Fruit fly (Drosophila melanogaster) whole organism, prepupa: ENCODE results near the gene jhamt.

Experiments
- CG10631 ChIP-seq: fragments of 200-800 bp; sonication (Bioruptor generic); optimal IDR thresholded peaks from 2 replicates; lab custom pipeline; 2016; ENCODE audit warnings: missing biosample characterization, missing genetic modification characterization
- CG15336 ChIP-seq: fragments of 200-800 bp; sonication (Bioruptor generic); IDR thresholded peaks from 2 replicates; pipeline ENCODE4 v1.3.6; 2022; ENCODE audit warnings: missing biosample characterization, missing genetic modification characterization
- CG1621 ChIP-seq: fragments of 200-800 bp; sonication (Bioruptor generic); optimal IDR thresholded peaks from 3 replicates; lab custom pipeline; 2018; ENCODE audit warnings: missing biosample characterization, mild to moderate bottlenecking, missing genetic modification characterization
- CG16779 ChIP-seq: fragments of 200-800 bp; sonication (Bioruptor generic); optimal IDR thresholded peaks from 3 replicates; lab custom pipeline; 2017; ENCODE audit warnings: missing biosample characterization, mild to moderate bottlenecking, missing genetic modification characterization
- CG32006 ChIP-seq: fragments of 200-800 bp; sonication (Bioruptor generic); optimal IDR thresholded peaks from 3 replicates; lab custom pipeline; 2017; ENCODE audit warnings: missing biosample characterization, mild to moderate bottlenecking, missing genetic modification characterization
- CG34406 ChIP-seq: fragments of 200-800 bp; sonication (Bioruptor generic); optimal IDR thresholded peaks from 3 replicates; lab custom pipeline; 2016; ENCODE audit warnings: missing biosample characterization, missing genetic modification characterization
- CG4318 ChIP-seq: fragments of 200-800 bp; sonication (Bioruptor generic); optimal IDR thresholded peaks from 3 replicates; lab custom pipeline; 2017; ENCODE audit warnings: missing biosample characterization, mild to moderate bottlenecking, missing genetic modification characterization
- CG6163 ChIP-seq: fragments of 200-800 bp; sonication (Bioruptor generic); IDR thresholded peaks from 3 replicates; pipeline ENCODE4 v1.3.6; 2022; ENCODE audit warnings: missing biosample characterization, missing genetic modification characterization
- CG6276 ChIP-seq: fragments of 200-800 bp; sonication (Bioruptor generic); optimal IDR thresholded peaks from 2 replicates; lab custom pipeline; 2017; ENCODE audit warnings: missing biosample characterization, mild to moderate bottlenecking, missing genetic modification characterization
- CG6792 ChIP-seq: fragments of 200-800 bp; sonication (Bioruptor generic); optimal IDR thresholded peaks from 3 replicates; lab custom pipeline; 2016; ENCODE audit warnings: missing biosample characterization, missing genetic modification characterization
- CG6808 ChIP-seq: fragments of 200-800 bp; sonication (Bioruptor generic); optimal IDR thresholded peaks from 3 replicates; lab custom pipeline; 2017; ENCODE audit warnings: missing biosample characterization, missing genetic modification characterization, mild to moderate bottlenecking, moderate library complexity, missing genetic modification reagents
- CG6854 ChIP-seq: fragments of 200-800 bp; sonication (Bioruptor generic); optimal IDR thresholded peaks from 2 replicates; lab custom pipeline; 2017; ENCODE audit warnings: missing biosample characterization, mild to moderate bottlenecking, missing genetic modification characterization
- CG7368 ChIP-seq: fragments of 200-800 bp; sonication (Bioruptor generic); optimal IDR thresholded peaks from 3 replicates; lab custom pipeline; 2016; ENCODE audit warnings: missing biosample characterization, missing genetic modification characterization
- CG8119 ChIP-seq: fragments of 200-800 bp; sonication (Bioruptor generic); IDR thresholded peaks from 3 replicates; pipeline ENCODE4 v1.3.6; 2022; ENCODE audit warnings: missing biosample characterization, missing genetic modification characterization
- CG8632 ChIP-seq: fragments of 200-800 bp; sonication (Bioruptor generic); optimal IDR thresholded peaks from 3 replicates; lab custom pipeline; 2016; ENCODE audit warnings: missing biosample characterization, missing genetic modification characterization
- CG9139 ChIP-seq: fragments of 200-800 bp; sonication (Bioruptor generic); optimal IDR thresholded peaks from 3 replicates; lab custom pipeline; 2017; ENCODE audit warnings: missing biosample characterization, mild to moderate bottlenecking, missing genetic modification characterization
- Eip78C ChIP-seq: fragments of 200-800 bp; sonication (Bioruptor generic); peaks from one replicate; lab custom pipeline; 2016; ENCODE audit warnings: missing biosample characterization, missing genetic modification characterization
- Ets21C ChIP-seq: fragments of 200-800 bp; sonication (Bioruptor generic); optimal IDR thresholded peaks from 3 replicates; lab custom pipeline; 2016; ENCODE audit warnings: missing biosample characterization, missing genetic modification characterization
- Gug ChIP-seq: fragments of 200-800 bp; sonication (Bioruptor generic); IDR thresholded peaks from 2 replicates; pipeline ENCODE4 v1.3.6; 2022; ENCODE audit warnings: missing biosample characterization, missing genetic modification characterization
- Hr39 ChIP-seq: fragments of 200-800 bp; sonication (Bioruptor generic); optimal IDR thresholded peaks from 2 replicates; lab custom pipeline; 2016; ENCODE audit warnings: missing biosample characterization, missing genetic modification characterization
- Hr4 ChIP-seq: fragments of 200-800 bp; sonication (Bioruptor generic); optimal IDR thresholded peaks from 3 replicates; lab custom pipeline; 2016; ENCODE audit warnings: missing biosample characterization, missing genetic modification characterization
- Lpt ChIP-seq: fragments of 200-800 bp; sonication (Bioruptor generic); optimal IDR thresholded peaks from 3 replicates; lab custom pipeline; 2016; ENCODE audit warnings: missing biosample characterization, missing genetic modification characterization
- OdsH ChIP-seq: fragments of 200-800 bp; sonication (Bioruptor generic); optimal IDR thresholded peaks from 3 replicates; lab custom pipeline; 2016; ENCODE audit warnings: missing biosample characterization, missing genetic modification characterization
- Sox14 ChIP-seq: fragments of 200-800 bp; sonication (Bioruptor generic); optimal IDR thresholded peaks from 3 replicates; lab custom pipeline; 2016; ENCODE audit warnings: missing biosample characterization, missing genetic modification characterization
- Sox15 ChIP-seq: fragments of 200-800 bp; sonication (Bioruptor generic); optimal IDR thresholded peaks from 3 replicates; lab custom pipeline; 2016; ENCODE audit warnings: missing biosample characterization, missing genetic modification characterization
- dsx ChIP-seq: fragments of 200-800 bp; optimal IDR thresholded peaks from 3 replicates; lab custom pipeline; 2019; ENCODE audit warnings: missing biosample characterization, mild to moderate bottlenecking, missing genetic modification characterization, moderate library complexity; ENCODE audit not compliant: poor library complexity, severe bottlenecking
- eg ChIP-seq: fragments of 200-800 bp; sonication (Bioruptor generic); IDR thresholded peaks from 3 replicates; pipeline ENCODE4 v1.3.6; 2022; ENCODE audit warnings: missing biosample characterization, missing genetic modification characterization
- esn ChIP-seq: fragments of 200-800 bp; sonication (Bioruptor generic); optimal IDR thresholded peaks from 2 replicates; lab custom pipeline; 2016; ENCODE audit warnings: missing biosample characterization, mild to moderate bottlenecking, missing genetic modification characterization, moderate library complexity
- fd59A ChIP-seq: fragments of 200-800 bp; sonication (Bioruptor generic); optimal IDR thresholded peaks from 2 replicates; lab custom pipeline; 2017; ENCODE audit warnings: missing biosample characterization, mild to moderate bottlenecking, missing genetic modification characterization, missing genetic modification reagents
- fd85E ChIP-seq: fragments of 200-800 bp; sonication (Bioruptor generic); optimal IDR thresholded peaks from 3 replicates; lab custom pipeline; 2016; ENCODE audit warnings: missing biosample characterization, missing genetic modification characterization
- fkh ChIP-seq: fragments of 200-800 bp; sonication (Bioruptor generic); optimal IDR thresholded peaks from 3 replicates; lab custom pipeline; 2017; ENCODE audit warnings: missing biosample characterization, mild to moderate bottlenecking, missing genetic modification characterization, moderate library complexity
- lz ChIP-seq: fragments of 200-800 bp; sonication (Bioruptor generic); optimal IDR thresholded peaks from 3 replicates; lab custom pipeline; 2016; ENCODE audit warnings: missing biosample characterization, missing genetic modification characterization
- pdm3 ChIP-seq: fragments of 200-800 bp; sonication (Bioruptor generic); optimal IDR thresholded peaks from 3 replicates; lab custom pipeline; 2016; ENCODE audit warnings: missing biosample characterization, missing genetic modification characterization
- spab ChIP-seq: fragments of 200-800 bp; sonication (Bioruptor generic); optimal IDR thresholded peaks from 2 replicates; lab custom pipeline; 2017; ENCODE audit warnings: missing biosample characterization, mild to moderate bottlenecking, missing genetic modification characterization, missing genetic modification reagents
- ss ChIP-seq, 2 experiments: fragments of 200-800 bp; sonication (Bioruptor generic); optimal IDR thresholded peaks; 2 replicates in 1 of 2; 3 replicates in 1 of 2; lab custom pipeline; 2017 to 2018; ENCODE audit warnings: mild to moderate bottlenecking in 2 of 2, missing biosample characterization in 2 of 2, missing genetic modification characterization in 2 of 2, moderate library complexity in 1 of 2
- svp ChIP-seq: fragments of 200-800 bp; sonication (Bioruptor generic); peaks from one replicate; lab custom pipeline; 2016; ENCODE audit warnings: missing biosample characterization, missing genetic modification characterization
- vri ChIP-seq: fragments of 200-800 bp; sonication (Bioruptor generic); optimal IDR thresholded peaks from 3 replicates; lab custom pipeline; 2016; ENCODE audit warnings: missing biosample characterization, mild to moderate bottlenecking, missing genetic modification characterization

The jhamt gene

DNA sequence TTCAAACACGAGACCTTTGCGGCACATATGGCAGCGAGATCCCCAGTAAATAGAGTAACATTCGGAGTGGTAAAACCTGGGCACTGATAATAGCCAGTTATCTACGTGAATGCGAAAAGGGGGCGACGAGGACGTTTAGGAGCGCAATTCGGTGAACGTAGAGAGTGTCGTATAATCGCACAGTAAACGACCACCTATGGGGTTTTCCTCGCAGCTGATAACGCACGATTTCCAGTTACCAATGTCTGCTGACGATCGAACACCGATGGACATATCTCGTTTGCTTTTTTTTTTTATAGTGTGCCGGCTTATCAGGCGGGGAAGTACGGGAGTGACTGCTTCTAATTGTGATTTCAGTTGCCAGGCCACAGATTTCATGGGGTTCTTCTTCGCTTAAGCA, 46.0 kb upstream of the jhamt start:
- peak; percentile 38 for TF ChIP-seq fkh (GFP tag; lab: Kevin White, UChicago)
- no peak for TF ChIP-seq CG9139
- peak; percentile 67 for TF ChIP-seq vri (GFP tag; lab: Kevin White, UChicago)
- TF ChIP-seq CG8632 (GFP tag; lab: Kevin White, UChicago) = no peak
- TF ChIP-seq svp (GFP tag; lab: Kevin White, UChicago) = peak; percentile 75
- TF ChIP-seq CG16779 (tag; lab: Kevin White, UChicago) = peak; percentile 3
- TF ChIP-seq CG1621 (tag; lab: Kevin White, UChicago) = no peak

DNA sequence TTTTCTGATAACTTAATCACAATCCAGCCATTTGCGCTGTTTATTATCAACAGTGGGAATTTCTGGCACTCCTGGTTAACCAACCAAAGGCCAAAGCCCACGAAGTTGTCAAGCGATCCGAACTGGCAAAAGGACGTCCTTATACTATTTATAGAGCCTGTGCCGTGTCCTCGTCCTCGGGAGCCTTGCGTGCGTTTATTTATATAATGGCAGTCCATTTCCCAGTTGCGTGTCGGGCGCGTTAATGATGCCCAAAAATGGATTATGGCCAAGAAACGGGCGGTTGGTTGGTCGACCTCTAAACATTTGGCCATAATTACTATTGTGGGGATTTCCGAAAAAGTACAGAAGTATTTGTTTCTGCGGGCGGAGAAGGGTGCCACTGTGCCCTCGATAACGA, 45.3 kb upstream of the jhamt start:
- TF ChIP-seq Sox14 (GFP tag; lab: Kevin White, UChicago) = no peak
- no peak for TF ChIP-seq CG32006
- TF ChIP-seq Hr39 (GFP tag; lab: Kevin White, UChicago) = no peak
- TF ChIP-seq fkh (GFP tag; lab: Kevin White, UChicago) = no peak
- peak in 1 of 2 experiments; percentile 59 for TF ChIP-seq ss (GFP tag; optimal IDR thresholded peaks at IDR 0.05; lab: Kevin White, UChicago)
- TF ChIP-seq CG6792 (GFP tag; lab: Kevin White, UChicago) = no peak

DNA sequence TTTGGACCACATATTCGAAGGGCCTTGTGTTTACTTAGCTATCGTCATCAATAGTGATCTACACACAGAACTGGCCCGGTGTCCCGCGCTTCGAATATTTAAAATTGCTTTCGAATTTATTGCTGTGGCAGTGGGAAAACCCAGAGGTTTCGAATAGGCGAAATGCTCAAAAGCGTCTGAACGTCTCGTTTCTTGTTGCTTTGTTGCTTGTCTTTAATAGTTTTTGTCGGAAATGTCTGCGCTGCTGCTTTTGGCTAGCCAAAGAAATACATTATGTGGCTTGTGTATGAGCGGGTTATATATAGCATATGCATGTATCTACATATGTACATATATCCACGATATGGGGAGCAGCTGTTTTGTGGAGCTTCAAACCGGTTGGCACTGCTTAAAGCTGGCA, 44.5 kb upstream of the jhamt start:
- peak; percentile 18 for TF ChIP-seq dsx (GFP tag; lab: Kevin White, UChicago)
- TF ChIP-seq Hr4 (GFP tag; lab: Kevin White, UChicago) = no peak
- TF ChIP-seq, all 60 proteins: peak for 1

DNA sequence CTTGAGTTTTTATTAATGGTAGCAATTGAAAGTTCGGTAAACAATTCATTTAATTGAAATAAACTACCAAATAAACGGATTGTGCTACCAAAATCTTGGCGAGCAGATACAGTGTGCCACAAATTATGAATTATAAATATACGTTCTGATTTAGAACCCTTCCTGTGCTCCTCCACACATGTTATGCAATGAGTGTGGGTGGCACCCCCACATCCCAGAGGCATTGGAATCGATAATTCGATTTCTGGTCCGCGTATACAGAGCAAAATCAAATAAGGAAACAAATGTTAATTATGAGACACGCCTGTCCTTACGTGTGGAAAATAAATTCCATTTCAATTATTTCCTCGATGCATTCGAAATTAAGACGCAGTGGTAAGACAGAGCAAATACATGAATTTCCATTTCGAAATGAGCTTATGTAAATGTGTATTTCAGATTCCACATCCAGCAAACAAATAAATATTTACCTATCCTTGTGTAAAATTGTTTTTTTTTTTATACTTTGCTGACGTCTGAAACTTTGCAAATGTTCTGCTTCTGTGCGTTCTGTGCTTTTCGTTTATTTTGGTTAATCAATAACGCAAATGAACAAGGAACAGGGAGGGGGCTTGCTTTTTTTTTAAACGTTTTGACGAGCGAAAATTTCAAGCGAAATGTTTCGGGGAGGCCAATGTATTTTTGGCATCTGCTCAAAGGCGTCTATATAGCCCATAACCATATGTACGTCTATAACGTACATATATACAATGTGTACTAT, 43.7 kb upstream of the jhamt start:
- TF ChIP-seq CG10631 (GFP tag; lab: Kevin White, UChicago) = no peak
- peak; percentile 55 for TF ChIP-seq Eip78C
- peak; percentile 0 for TF ChIP-seq svp (GFP tag; lab: Kevin White, UChicago)
- TF ChIP-seq vri (GFP tag; lab: Kevin White, UChicago) = peak; percentile 10
- TF ChIP-seq, all 60 proteins: peak for 3

DNA sequence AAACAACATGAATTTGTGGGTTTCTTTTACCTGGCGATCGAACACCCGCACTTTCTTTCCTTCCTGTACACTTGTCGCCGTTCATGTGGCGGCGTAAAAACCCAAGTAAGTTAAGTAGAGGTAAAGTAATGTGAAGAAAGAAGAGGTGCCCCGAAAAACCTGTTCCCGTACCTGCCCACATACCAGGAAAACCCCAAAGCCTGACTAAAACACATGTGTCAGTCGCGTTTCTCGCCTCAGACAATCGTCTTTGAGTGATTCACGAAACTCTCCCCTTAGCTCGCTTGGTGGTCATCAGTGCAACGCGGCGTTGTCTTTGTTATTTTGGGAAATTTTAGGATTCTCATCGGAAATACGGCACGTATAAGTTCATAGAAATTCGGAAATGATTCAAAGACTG, 42.2 kb upstream of the jhamt start:
- TF ChIP-seq eg (0 out of 3 replicates have a peak, but pooled peaks have one; percentile 8), esn (GFP tag; lab: Kevin White, UChicago) (no peak), CG6854 (GFP tag; lab: Kevin White, UChicago) (peak; percentile 29)

DNA sequence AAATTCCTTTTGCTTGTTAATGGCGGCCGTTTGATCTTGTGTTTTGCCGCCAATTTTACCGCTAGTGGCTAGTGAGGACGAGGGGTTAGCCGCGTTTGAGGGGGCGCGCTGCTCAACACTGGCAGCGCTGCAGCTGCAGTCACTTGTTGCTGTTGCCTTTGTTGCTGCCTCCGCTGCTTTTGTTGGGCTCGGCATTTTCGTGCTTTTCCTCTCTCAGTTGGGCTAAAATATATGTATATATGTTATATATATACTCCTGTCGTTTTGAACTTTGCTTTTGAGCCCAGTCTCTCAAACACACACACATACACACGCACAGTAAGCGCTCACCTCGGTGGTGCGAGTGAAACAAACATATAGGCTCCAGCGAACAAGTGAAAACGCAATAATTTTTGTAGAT, 40.9 kb upstream of the jhamt start:
- TF ChIP-seq CG32006 = no peak
- no peak for TF ChIP-seq Sox15 (GFP tag; lab: Kevin White, UChicago)
- TF ChIP-seq CG1621 (tag; lab: Kevin White, UChicago) = no peak
- TF ChIP-seq CG6854 (GFP tag; lab: Kevin White, UChicago) = peak; percentile 45
- no peak for TF ChIP-seq CG34406 (GFP tag; lab: Kevin White, UChicago)
- peak; percentile 22; the same call in 1 of the 2 replicates for TF ChIP-seq CG15336
- no peak for TF ChIP-seq eg
- no peak for TF ChIP-seq CG7368 (GFP tag; lab: Kevin White, UChicago)
- no peak for TF ChIP-seq pdm3 (GFP tag; lab: Kevin White, UChicago)
- no peak for TF ChIP-seq Gug
- no peak for TF ChIP-seq CG4318
- TF ChIP-seq Eip78C = peak; percentile 76
- no peak for TF ChIP-seq spab
- TF ChIP-seq fkh (GFP tag; lab: Kevin White, UChicago) = no peak
- TF ChIP-seq vri (GFP tag; lab: Kevin White, UChicago) = peak; percentile 22
- no peak for TF ChIP-seq Hr39 (GFP tag; lab: Kevin White, UChicago)
- TF ChIP-seq fd85E = no peak
- TF ChIP-seq Lpt (GFP tag; lab: Kevin White, UChicago) = no peak
- no peak for TF ChIP-seq fd59A (GFP tag; lab: Kevin White, UChicago)
- TF ChIP-seq Ets21C (GFP tag; lab: Kevin White, UChicago) = no peak
- peak; percentile 22 for TF ChIP-seq CG6276
- TF ChIP-seq CG6808 (GFP tag; lab: Kevin White, UChicago) = peak; percentile 17
- no peak for TF ChIP-seq CG8119 (GFP tag; lab: Robert Waterston, UW)
- no peak for TF ChIP-seq CG10631 (GFP tag; lab: Kevin White, UChicago)
- TF ChIP-seq OdsH (GFP tag; lab: Kevin White, UChicago) = no peak
- TF ChIP-seq Hr4 (GFP tag; lab: Kevin White, UChicago) = no peak
- TF ChIP-seq CG6163 (GFP tag; lab: Robert Waterston, UW) = peak; percentile 59; the same call in 2 of the 3 replicates
- TF ChIP-seq esn (GFP tag; lab: Kevin White, UChicago) = no peak
- TF ChIP-seq lz (GFP tag; lab: Kevin White, UChicago) = no peak
- TF ChIP-seq ss (GFP tag; optimal IDR thresholded peaks at IDR 0.05; lab: Kevin White, UChicago) = peak; percentile 49 to 70
- TF ChIP-seq CG8632 (GFP tag; lab: Kevin White, UChicago) = no peak
- peak; percentile 41 for TF ChIP-seq Sox14 (GFP tag; lab: Kevin White, UChicago)
